Fruit fly (Drosophila melanogaster) whole organism, adult: ENCODE data around the gene CG9590.
A peak's percentile ranks its signal among the peaks of the same experiment; 100 is the strongest.

Source experiments
- CG11617 ChIP-seq: fragments of 200-800 bp; sonication (Bioruptor generic); optimal IDR thresholded peaks from 2 replicates; lab custom pipeline; 2017; ENCODE audit warnings: mild to moderate bottlenecking, missing biosample characterization, missing genetic modification reagents, missing genetic modification characterization
- CG12768 ChIP-seq: fragments of 200-800 bp; sonication (Bioruptor generic); optimal IDR thresholded peaks from 2 replicates; lab custom pipeline; 2017; ENCODE audit warnings: missing biosample characterization, missing genetic modification characterization, mild to moderate bottlenecking, moderate library complexity, missing genetic modification reagents
- CG14711 ChIP-seq: fragments of 200-800 bp; sonication (Bioruptor generic); optimal IDR thresholded peaks from 2 replicates; lab custom pipeline; 2018; ENCODE audit warnings: missing biosample characterization, mild to moderate bottlenecking, missing genetic modification characterization, moderate library complexity
- CG1620 ChIP-seq: fragments of 200-800 bp; sonication (Bioruptor generic); optimal IDR thresholded peaks from 2 replicates; lab custom pipeline; 2016; ENCODE audit warnings: missing biosample characterization, missing genetic modification characterization
- CG33017 ChIP-seq: fragments of 200-800 bp; sonication (Bioruptor generic); optimal IDR thresholded peaks from 2 replicates; lab custom pipeline; 2018; ENCODE audit warnings: missing biosample characterization, mild to moderate bottlenecking, missing genetic modification characterization, moderate library complexity
- CG5204 ChIP-seq: fragments of 200-800 bp; sonication (Bioruptor generic); optimal IDR thresholded peaks from 2 replicates; lab custom pipeline; 2016; ENCODE audit warnings: missing biosample characterization, missing genetic modification characterization
- CG7045 ChIP-seq: fragments of 200-800 bp; sonication (Bioruptor generic); optimal IDR thresholded peaks from 2 replicates; lab custom pipeline; 2017; ENCODE audit warnings: missing biosample characterization, mild to moderate bottlenecking, missing genetic modification characterization
- CG7101 ChIP-seq: fragments of 200-800 bp; sonication (Bioruptor generic); optimal IDR thresholded peaks from 2 replicates; lab custom pipeline; 2018; ENCODE audit warnings: missing biosample characterization, mild to moderate bottlenecking, missing genetic modification characterization, moderate library complexity
- Clk ChIP-seq: fragments of 200-800 bp; sonication (Bioruptor generic); optimal IDR thresholded peaks from 2 replicates; lab custom pipeline; 2017; ENCODE audit warnings: missing biosample characterization, missing genetic modification characterization
- Crg-1 ChIP-seq: fragments of 200-800 bp; sonication (Bioruptor generic); optimal IDR thresholded peaks from 2 replicates; lab custom pipeline; 2016; ENCODE audit warnings: missing biosample characterization, missing genetic modification characterization
- Hr96 ChIP-seq: fragments of 200-800 bp; sonication (Bioruptor generic); optimal IDR thresholded peaks from 2 replicates; lab custom pipeline; 2016; ENCODE audit warnings: missing biosample characterization, missing genetic modification characterization
- Mnt ChIP-seq: fragments of 200-800 bp; sonication (Bioruptor generic); optimal IDR thresholded peaks from 2 replicates; lab custom pipeline; 2016; ENCODE audit warnings: missing biosample characterization, mild to moderate bottlenecking, missing genetic modification characterization
- bab1 ChIP-seq: fragments of 200-800 bp; sonication (Bioruptor generic); optimal IDR thresholded peaks from 3 replicates; lab custom pipeline; 2019; ENCODE audit warnings: missing biosample characterization, mild to moderate bottlenecking, missing genetic modification characterization, moderate library complexity
- cic ChIP-seq: fragments of 200-800 bp; sonication (Bioruptor generic); optimal IDR thresholded peaks from 2 replicates; lab custom pipeline; 2017; ENCODE audit warnings: missing biosample characterization, mild to moderate bottlenecking, missing genetic modification characterization, moderate library complexity
- cnc ChIP-seq, 2 experiments: fragments of >200 bp; optimal IDR thresholded peaks; 2 replicates each; lab custom pipeline; 2017
- kay ChIP-seq: fragments of 200-800 bp; sonication (Bioruptor generic); peaks from one replicate; lab custom pipeline; 2016; ENCODE audit warnings: missing biosample characterization, missing genetic modification characterization, borderline replicate concordance
- ovo ChIP-seq: fragments of 200-800 bp; sonication (Bioruptor generic); optimal IDR thresholded peaks from 2 replicates; lab custom pipeline; 2016; ENCODE audit warnings: missing biosample characterization, missing genetic modification characterization
- pad ChIP-seq: fragments of 200-800 bp; sonication (Bioruptor generic); optimal IDR thresholded peaks from 3 replicates; lab custom pipeline; 2017; ENCODE audit warnings: missing biosample characterization, missing genetic modification characterization, mild to moderate bottlenecking, moderate library complexity, missing genetic modification reagents
- tj ChIP-seq: fragments of 200-800 bp; sonication (Bioruptor generic); optimal IDR thresholded peaks from 3 replicates; lab custom pipeline; 2017; ENCODE audit warnings: missing biosample characterization, mild to moderate bottlenecking, missing genetic modification characterization, moderate library complexity
- toe ChIP-seq: fragments of 200-800 bp; sonication (Bioruptor generic); optimal IDR thresholded peaks from 2 replicates; lab custom pipeline; 2016; ENCODE audit warnings: missing biosample characterization, missing genetic modification characterization

The CG9590 gene

dm6 chr3R:15786538-15786937 lies at the start of gene CG9590:
TSS of gene CG9590 (plus strand) at chr3R:15786703.
- TF ChIP-seq ovo (GFP tag; lab: Kevin White, UChicago) = no peak
- peak; percentile 0 for TF ChIP-seq bab1 (GFP tag; lab: Kevin White, UChicago)

- TF ChIP-seq Mnt (no peak), CG7045 (GFP tag; lab: Kevin White, UChicago) (no peak), ovo (GFP tag; lab: Kevin White, UChicago) (no peak), Clk (no peak)
Observed at dm6 chr3R:15744354-15744753, 42.1 kb upstream of the CG9590 start, which contains the start of gene CG4520. TSS of gene CG4520 (plus strand) at chr3R:15744654.

- TF ChIP-seq Clk = no peak
- no peak for TF ChIP-seq Hr96
- TF ChIP-seq kay (GFP tag; lab: Kevin White, UChicago) = no peak
- no peak for TF ChIP-seq CG14711 (tag; lab: Kevin White, UChicago)
- TF ChIP-seq tj (GFP tag; lab: Kevin White, UChicago) = no peak
- no peak for TF ChIP-seq Crg-1
- no peak for TF ChIP-seq Mnt
- TF ChIP-seq cic (GFP tag; lab: Kevin White, UChicago) = no peak
- TF ChIP-seq toe (GFP tag; lab: Kevin White, UChicago) = no peak
- no peak for TF ChIP-seq ovo (GFP tag; lab: Kevin White, UChicago)
- no peak for TF ChIP-seq CG5204 (GFP tag; lab: Kevin White, UChicago)
- no peak for TF ChIP-seq CG11617
- TF ChIP-seq cnc (optimal IDR thresholded peaks at IDR 0.05; lab: Kevin White, UChicago) = no peak
- no peak for TF ChIP-seq CG12768 (GFP tag; lab: Kevin White, UChicago)
- no peak for TF ChIP-seq CG7045 (GFP tag; lab: Kevin White, UChicago)
- no peak for TF ChIP-seq pad (GFP tag; lab: Kevin White, UChicago)
- no peak for TF ChIP-seq CG1620 (GFP tag; lab: Kevin White, UChicago)
Observed at dm6 chr3R:15762815-15763214, 23.7 kb upstream of the CG9590 start, which contains the start of gene CG12784. TSS of gene CG12784 (plus strand) at chr3R:15763115.

- TF ChIP-seq CG14711 (tag; lab: Kevin White, UChicago) (no peak), CG5204 (GFP tag; lab: Kevin White, UChicago) (no peak), cic (GFP tag; lab: Kevin White, UChicago) (no peak), pad (GFP tag; lab: Kevin White, UChicago) (no peak), ovo (GFP tag; lab: Kevin White, UChicago) (no peak), CG12768 (GFP tag; lab: Kevin White, UChicago) (no peak), CG7101 (tag; lab: Kevin White, UChicago) (no peak), Crg-1 (no peak), toe (GFP tag; lab: Kevin White, UChicago) (no peak), Clk (no peak), cnc (optimal IDR thresholded peaks at IDR 0.05; lab: Kevin White, UChicago) (no peak), CG11617 (no peak), kay (GFP tag; lab: Kevin White, UChicago) (no peak), Mnt (no peak), tj (GFP tag; lab: Kevin White, UChicago) (no peak), Hr96 (no peak), bab1 (GFP tag; lab: Kevin White, UChicago) (no peak), CG33017 (tag; lab: Kevin White, UChicago) (no peak), CG1620 (GFP tag; lab: Kevin White, UChicago) (no peak)
Observed at dm6 chr3R:15767338-15767737, 19.2 kb upstream of the CG9590 start, which contains the start of gene CG5623. TSS of gene CG5623 (minus strand) at chr3R:15767438.

- TF ChIP-seq tj (GFP tag; lab: Kevin White, UChicago) = no peak
- TF ChIP-seq CG33017 (tag; lab: Kevin White, UChicago) = no peak
- no peak for TF ChIP-seq CG14711 (tag; lab: Kevin White, UChicago)
- TF ChIP-seq ovo (GFP tag; lab: Kevin White, UChicago) = no peak
- no peak for TF ChIP-seq CG1620 (GFP tag; lab: Kevin White, UChicago)
- TF ChIP-seq toe (GFP tag; lab: Kevin White, UChicago) = no peak
- no peak for TF ChIP-seq cic (GFP tag; lab: Kevin White, UChicago)
- no peak for TF ChIP-seq CG7045 (GFP tag; lab: Kevin White, UChicago)
- no peak for TF ChIP-seq CG5204 (GFP tag; lab: Kevin White, UChicago)
Observed at dm6 chr3R:15768900-15769299, 17.6 kb upstream of the CG9590 start.

- TF ChIP-seq CG1620 (GFP tag; lab: Kevin White, UChicago) = no peak
- no peak for TF ChIP-seq CG7045 (GFP tag; lab: Kevin White, UChicago)
- TF ChIP-seq toe (GFP tag; lab: Kevin White, UChicago) = no peak
- no peak for TF ChIP-seq Crg-1
- TF ChIP-seq pad (GFP tag; lab: Kevin White, UChicago) = no peak
- TF ChIP-seq CG11617 = no peak
- TF ChIP-seq cic (GFP tag; lab: Kevin White, UChicago) = no peak
- TF ChIP-seq cnc (optimal IDR thresholded peaks at IDR 0.05; lab: Kevin White, UChicago) = no peak
- TF ChIP-seq tj (GFP tag; lab: Kevin White, UChicago) = no peak
Observed at dm6 chr3R:15774128-15774527, 12.4 kb upstream of the CG9590 start, which contains the start of gene Ttc26. TSS of gene Ttc26 (plus strand) at chr3R:15774416.

- TF ChIP-seq CG14711 (tag; lab: Kevin White, UChicago) (no peak), Hr96 (no peak), toe (GFP tag; lab: Kevin White, UChicago) (no peak), CG1620 (GFP tag; lab: Kevin White, UChicago) (no peak), CG5204 (GFP tag; lab: Kevin White, UChicago) (no peak), tj (GFP tag; lab: Kevin White, UChicago) (no peak), CG7101 (tag; lab: Kevin White, UChicago) (no peak), CG12768 (GFP tag; lab: Kevin White, UChicago) (no peak), CG33017 (tag; lab: Kevin White, UChicago) (no peak), pad (GFP tag; lab: Kevin White, UChicago) (no peak), CG7045 (GFP tag; lab: Kevin White, UChicago) (no peak), cnc (optimal IDR thresholded peaks at IDR 0.05; lab: Kevin White, UChicago) (no peak), CG11617 (no peak), Mnt (no peak), Clk (no peak), bab1 (GFP tag; lab: Kevin White, UChicago) (no peak), Crg-1 (no peak)
Observed at dm6 chr3R:15775242-15775641, 11.3 kb upstream of the CG9590 start, which contains the start of gene CG45207. TSS of gene CG45207 (minus strand) at chr3R:15775342.
